ENCODE assay signal across 3 worm cellular contexts in the genomic region with DNA sequence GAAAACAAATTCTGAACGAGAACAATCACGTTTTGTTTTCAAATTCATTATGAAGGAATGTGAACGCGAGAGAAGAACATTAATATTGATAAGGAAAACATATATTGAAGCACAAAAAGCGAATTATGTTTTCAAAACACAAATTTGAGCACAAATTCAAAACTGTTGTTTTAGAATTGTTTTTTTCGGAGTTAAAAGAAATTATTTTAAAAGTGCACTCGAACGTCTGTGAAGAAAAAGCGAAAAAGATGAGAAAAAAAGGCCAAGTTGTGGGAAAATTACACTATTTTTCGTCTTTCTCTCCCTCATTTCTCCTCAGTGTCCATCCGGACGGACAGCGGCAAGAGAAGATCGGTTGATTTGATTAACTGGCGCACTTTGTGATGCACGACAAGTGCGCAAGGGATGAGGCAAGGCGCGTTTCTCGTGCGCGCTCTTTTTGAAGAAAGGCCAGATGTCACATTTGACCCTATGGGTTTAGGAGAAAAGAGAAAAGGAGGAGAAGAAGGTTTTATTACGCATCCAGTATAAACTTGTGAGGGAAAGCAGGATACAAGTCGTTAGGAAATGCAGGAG.
A peak's percentile ranks its signal among the peaks of the same experiment; 100 is the strongest.
TF ChIP-seq lines count a peak whose summit lies in the region.

Gene mrck-1, minus strand, starts transcription at position 51 of the 576 bp plus-strand sequence.

TF ChIP-seq in whole organism, L1 larva, 84 proteins besides CTCF, POLR2A, EP300 and RAD21 (continued from another document and continues in another):
- peak; percentile 25 for TF ChIP-seq pax-3 (tag; optimal IDR thresholded peaks at IDR 0.05; lab: Kevin White, UChicago)
- peak; percentile 76 for TF ChIP-seq ama-1 (optimal IDR thresholded peaks at IDR 0.05; lab: Kevin White, UChicago)
- TF ChIP-seq nhr-77 (tag; optimal IDR thresholded peaks at IDR 0.05; lab: Kevin White, UChicago) = peak; percentile 84
- peak; percentile 97 for TF ChIP-seq nhr-20 (tag; optimal IDR thresholded peaks at IDR 0.05; lab: Kevin White, UChicago)
- peak; percentile 96 for TF ChIP-seq rnt-1 (tag; optimal IDR thresholded peaks at IDR 0.05; lab: Kevin White, UChicago)
- TF ChIP-seq tlp-1 (tag; optimal IDR thresholded peaks at IDR 0.05; lab: Kevin White, UChicago) = no peak
- TF ChIP-seq nhr-11 (tag; optimal IDR thresholded peaks at IDR 0.05; lab: Kevin White, UChicago) = peak; percentile 53
- peak; percentile 96 for TF ChIP-seq xbp-1 (tag; optimal IDR thresholded peaks at IDR 0.05; lab: Kevin White, UChicago)
- TF ChIP-seq hpl-2 (GFP tag; optimal IDR thresholded peaks at IDR 0.05; lab: Kevin White, UChicago) = peak; percentile 30
- TF ChIP-seq fos-1 (tag; optimal IDR thresholded peaks at IDR 0.05; lab: Kevin White, UChicago) = peak; percentile 89
- no peak for TF ChIP-seq hlh-4 (tag; optimal IDR thresholded peaks at IDR 0.05; lab: Kevin White, UChicago)
- peak in 1 of 2 experiments; percentile 81 for TF ChIP-seq ztf-11 (tag; optimal IDR thresholded peaks at IDR 0.05; lab: Kevin White, UChicago)
- TF ChIP-seq ceh-82 (tag; optimal IDR thresholded peaks at IDR 0.05; lab: Kevin White, UChicago) = peak; percentile 92 to 97 (median 93)
- peak; percentile 12 to 87 for TF ChIP-seq mdl-1 (tag; optimal IDR thresholded peaks at IDR 0.05; lab: Kevin White, UChicago)
- peak; percentile 88 for TF ChIP-seq lin-39 (tag; optimal IDR thresholded peaks at IDR 0.05; lab: Kevin White, UChicago)
- peak; percentile 87 to 88 for TF ChIP-seq efl-1 (optimal IDR thresholded peaks at IDR 0.05; lab: Kevin White, UChicago)
- TF ChIP-seq efl-1 (GFP tag; optimal IDR thresholded peaks at IDR 0.05 in 1 of 2; lab: Kevin White, UChicago) = peak; percentile 78 to 98
- TF ChIP-seq lin-35 (GFP tag; optimal IDR thresholded peaks at IDR 0.05; lab: Kevin White, UChicago) = peak; percentile 83 to 91
- peak; percentile 24 to 95 (median 68) for TF ChIP-seq elt-3 (tag; optimal IDR thresholded peaks at IDR 0.05; lab: Kevin White, UChicago)
- TF ChIP-seq nhr-19 (GFP tag; conservative IDR thresholded peaks at IDR 0.05; lab: Robert Waterston, UW) = peak; percentile 92
- TF ChIP-seq sptf-1 (tag; optimal IDR thresholded peaks at IDR 0.05; lab: Kevin White, UChicago) = no peak
- no peak for TF ChIP-seq unc-62 (GFP tag; optimal IDR thresholded peaks at IDR 0.05; lab: Kevin White, UChicago)
- peak; percentile 64 for TF ChIP-seq lir-3 (tag; optimal IDR thresholded peaks at IDR 0.05; lab: Kevin White, UChicago; ENCODE audit: poor library complexity)
- no peak for TF ChIP-seq unc-98 (GFP tag; IDR thresholded peaks at IDR 0.05; lab: Robert Waterston, UW)
- peak; percentile 95 for TF ChIP-seq ces-1 (GFP tag; optimal IDR thresholded peaks at IDR 0.05; lab: Kevin White, UChicago)
- TF ChIP-seq irx-1 (tag; optimal IDR thresholded peaks at IDR 0.05; lab: Kevin White, UChicago) = peak; percentile 89
- TF ChIP-seq aly-2 (tag; optimal IDR thresholded peaks at IDR 0.05; lab: Kevin White, UChicago) = peak; percentile 88
- peak; percentile 90 for TF ChIP-seq ztf-4 (tag; optimal IDR thresholded peaks at IDR 0.05; lab: Kevin White, UChicago)
- peak; percentile 90 for TF ChIP-seq unc-86 (tag; optimal IDR thresholded peaks at IDR 0.05; lab: Kevin White, UChicago)
- TF ChIP-seq dsc-1 (tag; optimal IDR thresholded peaks at IDR 0.05; lab: Kevin White, UChicago) = peak; percentile 99
- TF ChIP-seq ceh-8 (GFP tag; optimal IDR thresholded peaks at IDR 0.05; lab: Kevin White, UChicago) = peak; percentile 100
- peak; percentile 74 for TF ChIP-seq ceh-88 (GFP tag; IDR thresholded peaks at IDR 0.05; lab: Robert Waterston, UW)
- peak; percentile 85 for TF ChIP-seq egl-13 (tag; optimal IDR thresholded peaks at IDR 0.05; lab: Kevin White, UChicago)
- peak; percentile 20 for TF ChIP-seq ceh-63 (GFP tag; optimal IDR thresholded peaks at IDR 0.05; lab: Kevin White, UChicago)
- TF ChIP-seq skn-1 (tag; optimal IDR thresholded peaks at IDR 0.05; lab: Kevin White, UChicago) = peak; percentile 87
- TF ChIP-seq C34B4.2 (tag; optimal IDR thresholded peaks at IDR 0.05; lab: Kevin White, UChicago) = no peak
- peak; percentile 95 for TF ChIP-seq nhr-85 (tag; lab: Kevin White, UChicago)
- peak; percentile 73 for TF ChIP-seq zip-4 (GFP tag; optimal IDR thresholded peaks at IDR 0.05; lab: Kevin White, UChicago)
- no peak for TF ChIP-seq efl-3 (GFP tag; optimal IDR thresholded peaks at IDR 0.05; lab: Kevin White, UChicago)
- TF ChIP-seq sox-4 (tag; optimal IDR thresholded peaks at IDR 0.05; lab: Kevin White, UChicago) = peak; percentile 64
- peak; percentile 81 for TF ChIP-seq snpc-4 (tag; optimal IDR thresholded peaks at IDR 0.05; lab: Kevin White, UChicago)

TF ChIP-seq in whole organism, L3 larva, 47 proteins besides CTCF, POLR2A, EP300 and RAD21 (continued from another document):
- TF ChIP-seq elt-3 (tag; optimal IDR thresholded peaks at IDR 0.05; lab: Kevin White, UChicago) (no peak), nhr-28 (tag; optimal IDR thresholded peaks at IDR 0.05; lab: Kevin White, UChicago) (no peak), nhr-237 (tag; optimal IDR thresholded peaks at IDR 0.05; lab: Kevin White, UChicago) (no peak), elt-2 (tag; optimal IDR thresholded peaks at IDR 0.05; lab: Kevin White, UChicago) (peak; percentile 57), fkh-2 (tag; optimal IDR thresholded peaks at IDR 0.05; lab: Kevin White, UChicago) (no peak), ceh-28 (tag; optimal IDR thresholded peaks at IDR 0.05; lab: Kevin White, UChicago) (peak; percentile 80), nhr-76 (tag; optimal IDR thresholded peaks at IDR 0.05; lab: Kevin White, UChicago) (no peak), mdl-1 (tag; optimal IDR thresholded peaks at IDR 0.05; lab: Kevin White, UChicago) (no peak), nfya-1 (tag; optimal IDR thresholded peaks at IDR 0.05; lab: Kevin White, UChicago; ENCODE audit: insufficient read depth) (peak; percentile 91), ama-1 (optimal IDR thresholded peaks at IDR 0.05; lab: Kevin White, UChicago) (no peak), eor-1 (tag; optimal IDR thresholded peaks at IDR 0.05; lab: Kevin White, UChicago) (no peak), zag-1 (tag; optimal IDR thresholded peaks at IDR 0.05; lab: Kevin White, UChicago) (peak; percentile 78), jun-1 (tag; optimal IDR thresholded peaks at IDR 0.05; lab: Kevin White, UChicago) (peak; percentile 86), R02D3.7 (tag; optimal IDR thresholded peaks at IDR 0.05; lab: Kevin White, UChicago) (peak; percentile 70), skn-1 (tag; optimal IDR thresholded peaks at IDR 0.05; lab: Kevin White, UChicago) (peak; percentile 59), nhr-11 (tag; optimal IDR thresholded peaks at IDR 0.05; lab: Kevin White, UChicago) (peak; percentile 86), tbx-2 (tag; optimal IDR thresholded peaks at IDR 0.05; lab: Kevin White, UChicago) (peak; percentile 93), egl-5 (tag; optimal IDR thresholded peaks at IDR 0.05; lab: Kevin White, UChicago) (peak; percentile 87), nhr-12 (tag; optimal IDR thresholded peaks at IDR 0.05; lab: Kevin White, UChicago) (no peak), elt-1 (tag; optimal IDR thresholded peaks at IDR 0.05; lab: Kevin White, UChicago) (peak; percentile 68), ztf-4 (tag; optimal IDR thresholded peaks at IDR 0.05; lab: Kevin White, UChicago) (peak; percentile 82), snpc-4 (tag; optimal IDR thresholded peaks at IDR 0.05; lab: Kevin White, UChicago) (peak; percentile 86)

TF ChIP-seq in whole organism, young adult, 124 proteins besides CTCF, POLR2A, EP300 and RAD21 (continued from another document and continues in another):
- TF ChIP-seq ztf-6 (GFP tag; IDR thresholded peaks at IDR 0.05; lab: Robert Waterston, UW) (no peak), Y53G8AR.9 (GFP tag; conservative IDR thresholded peaks at IDR 0.05; lab: Robert Waterston, UW) (peak; percentile 91), hlh-12 (tag; optimal IDR thresholded peaks at IDR 0.05; lab: Kevin White, UChicago) (no peak), die-1 (tag; optimal IDR thresholded peaks at IDR 0.05; lab: Kevin White, UChicago) (peak; percentile 51), sptf-2 (GFP tag; optimal IDR thresholded peaks at IDR 0.05; lab: Kevin White, UChicago) (no peak), lin-26 (GFP tag; IDR thresholded peaks at IDR 0.05; lab: Robert Waterston, UW) (0 out of 2 replicates have a peak, but pooled peaks have one; percentile 35), cebp-2 (GFP tag; IDR thresholded peaks at IDR 0.05; lab: Robert Waterston, UW) (no peak), K11D2.4 (GFP tag; IDR thresholded peaks at IDR 0.05; lab: Robert Waterston, UW) (peak; percentile 87), bed-2 (GFP tag; IDR thresholded peaks at IDR 0.05; lab: Robert Waterston, UW) (no peak), ccch-3 (GFP tag; optimal IDR thresholded peaks at IDR 0.05; lab: Kevin White, UChicago) (no peak), B0035.1 (tag; optimal IDR thresholded peaks at IDR 0.05; lab: Kevin White, UChicago) (no peak), chd-7 (tag; optimal IDR thresholded peaks at IDR 0.05; lab: Kevin White, UChicago) (peak; percentile 80), lag-1 (GFP tag; IDR thresholded peaks at IDR 0.05; lab: Robert Waterston, UW) (no peak), madf-10 (tag; optimal IDR thresholded peaks at IDR 0.05; lab: Kevin White, UChicago) (peak; percentile 88), B0261.1 (tag; optimal IDR thresholded peaks at IDR 0.05; lab: Kevin White, UChicago) (no peak), gei-17 (GFP tag; optimal IDR thresholded peaks at IDR 0.05; lab: Kevin White, UChicago) (peak; percentile 36), ceh-91 (GFP tag; IDR thresholded peaks at IDR 0.05; lab: Robert Waterston, UW) (no peak), ceh-40 (GFP tag; IDR thresholded peaks at IDR 0.05; lab: Robert Waterston, UW) (no peak), tbx-9 (tag; optimal IDR thresholded peaks at IDR 0.05; lab: Kevin White, UChicago; ENCODE audit: borderline replicate concordance) (no peak), unc-130 (GFP tag; optimal IDR thresholded peaks at IDR 0.05; lab: Kevin White, UChicago) (no peak), nfya-1 (tag; optimal IDR thresholded peaks at IDR 0.05; lab: Kevin White, UChicago; ENCODE audit: borderline replicate concordance, insufficient read depth) (no peak), ceh-27 (GFP tag; optimal IDR thresholded peaks at IDR 0.05; lab: Kevin White, UChicago) (peak; percentile 91), nhr-90 (tag; optimal IDR thresholded peaks at IDR 0.05; lab: Kevin White, UChicago) (peak; percentile 51), nhr-27 (tag; optimal IDR thresholded peaks at IDR 0.05; lab: Kevin White, UChicago) (no peak), F49E8.2 (tag; optimal IDR thresholded peaks at IDR 0.05; lab: Kevin White, UChicago; ENCODE audit: insufficient read depth) (no peak), egl-18 (GFP tag; IDR thresholded peaks at IDR 0.05; lab: Robert Waterston, UW) (peak; percentile 71; the same call in 1 of the 2 replicates), Y95B8A.8 (GFP tag; IDR thresholded peaks at IDR 0.05; lab: Robert Waterston, UW) (no peak), pha-4 (tag; optimal IDR thresholded peaks at IDR 0.05; lab: Kevin White, UChicago) (no peak), rcor-1 (GFP tag; IDR thresholded peaks at IDR 0.05; lab: Robert Waterston, UW) (peak; percentile 85), cebp-1 (GFP tag; IDR thresholded peaks at IDR 0.05; lab: Robert Waterston, UW) (peak; percentile 9; the same call in 1 of the 2 replicates), cebp-1 (tag; optimal IDR thresholded peaks at IDR 0.05; lab: Kevin White, UChicago) (peak; percentile 85), sea-2 (GFP tag; IDR thresholded peaks at IDR 0.05; lab: Robert Waterston, UW) (no peak), dpl-1 (GFP tag; optimal IDR thresholded peaks at IDR 0.05; lab: Kevin White, UChicago) (peak; percentile 58), let-607 (tag; optimal IDR thresholded peaks at IDR 0.05; lab: Kevin White, UChicago) (peak in 1 of 2 experiments; percentile 51), B0336.3 (GFP tag; IDR thresholded peaks at IDR 0.05; lab: Robert Waterston, UW) (peak; percentile 80), hmg-1.2 (GFP tag; IDR thresholded peaks at IDR 0.05; lab: Robert Waterston, UW) (peak; percentile 67), Y53F4B.3 (GFP tag; IDR thresholded peaks at IDR 0.05; lab: Robert Waterston, UW) (no peak), ztf-18 (tag; optimal IDR thresholded peaks at IDR 0.05; lab: Kevin White, UChicago) (peak; percentile 97), akir-1 (GFP tag; optimal IDR thresholded peaks at IDR 0.05; lab: Kevin White, UChicago) (no peak), let-526 (GFP tag; IDR thresholded peaks at IDR 0.05; lab: Robert Waterston, UW) (no peak), ztf-22 (GFP tag; optimal IDR thresholded peaks at IDR 0.05; lab: Kevin White, UChicago) (peak; percentile 83), aptf-3 (GFP tag; IDR thresholded peaks at IDR 0.05; lab: Robert Waterston, UW) (no peak), dpff-1 (tag; optimal IDR thresholded peaks at IDR 0.05; lab: Kevin White, UChicago) (no peak), B0019.2 (GFP tag; conservative IDR thresholded peaks at IDR 0.05; lab: Robert Waterston, UW) (no peak), him-1 (tag; optimal IDR thresholded peaks at IDR 0.05; lab: Kevin White, UChicago) (no peak), ceh-100 (GFP tag; IDR thresholded peaks at IDR 0.05; lab: Robert Waterston, UW) (no peak; the same call in 1 of the 2 replicates), snpc-4 (GFP tag; optimal IDR thresholded peaks at IDR 0.05; lab: Kevin White, UChicago) (peak; percentile 72), snpc-4 (tag; optimal IDR thresholded peaks at IDR 0.05; lab: Kevin White, UChicago) (peak in 3 of 4 experiments; percentile 61 to 65 (median 64)), rec-8 (tag; optimal IDR thresholded peaks at IDR 0.05; lab: Kevin White, UChicago) (no peak), F57A8.1 (GFP tag; optimal IDR thresholded peaks at IDR 0.05; lab: Kevin White, UChicago) (no peak), nhr-80 (tag; optimal IDR thresholded peaks at IDR 0.05; lab: Kevin White, UChicago) (peak; percentile 87), tlf-1 (GFP tag; optimal IDR thresholded peaks at IDR 0.05; lab: Kevin White, UChicago) (peak; percentile 72), tbp1 (GFP tag; optimal IDR thresholded peaks at IDR 0.05; lab: Kevin White, UChicago) (peak; percentile 57), ekl-4 (GFP tag; IDR thresholded peaks at IDR 0.05; lab: Robert Waterston, UW) (peak; percentile 80), mel-28 (tag; optimal IDR thresholded peaks at IDR 0.05; lab: Kevin White, UChicago; ENCODE audit: borderline replicate concordance) (no peak), rpc-1 (optimal IDR thresholded peaks at IDR 0.05; lab: Kevin White, UChicago) (no peak), rpc-1 (tag; optimal IDR thresholded peaks at IDR 0.05; lab: Kevin White, UChicago) (no peak), lin-40 (tag; optimal IDR thresholded peaks at IDR 0.05; lab: Kevin White, UChicago) (peak; percentile 95), snpc-1.3 (tag; optimal IDR thresholded peaks at IDR 0.05; lab: Kevin White, UChicago; ENCODE audit: insufficient read depth) (no peak), pbrm-1 (GFP tag; IDR thresholded peaks at IDR 0.05; lab: Robert Waterston, UW) (peak; percentile 81), lsl-1 (GFP tag; optimal IDR thresholded peaks at IDR 0.05; lab: Kevin White, UChicago) (peak; percentile 22), zfh-2 (GFP tag; conservative IDR thresholded peaks at IDR 0.05; lab: Robert Waterston, UW) (peak; percentile 94), xnd-1 (tag; optimal IDR thresholded peaks at IDR 0.05; lab: Kevin White, UChicago) (no peak), nhr-120 (GFP tag; IDR thresholded peaks at IDR 0.05; lab: Robert Waterston, UW) (no peak), nfyb-1 (GFP tag; IDR thresholded peaks at IDR 0.05; lab: Robert Waterston, UW) (peak; percentile 65), K12H6.12 (tag; optimal IDR thresholded peaks at IDR 0.05; lab: Kevin White, UChicago) (peak; percentile 87), hsf-1 (GFP tag; IDR thresholded peaks at IDR 0.05; lab: Robert Waterston, UW) (no peak), T26A5.8 (tag; optimal IDR thresholded peaks at IDR 0.05; lab: Kevin White, UChicago) (no peak), D2030.7 (GFP tag; IDR thresholded peaks at IDR 0.05; lab: Robert Waterston, UW) (no peak), fkh-3 (tag; optimal IDR thresholded peaks at IDR 0.05; lab: Kevin White, UChicago) (no peak), madf-8 (GFP tag; conservative IDR thresholded peaks at IDR 0.05; lab: Robert Waterston, UW) (peak; percentile 24; the same call in 1 of the 2 replicates)
